Worm (Caenorhabditis elegans): ENCODE measurements around the gene fbxb-77.

Gene fbxb-77

DNA sequence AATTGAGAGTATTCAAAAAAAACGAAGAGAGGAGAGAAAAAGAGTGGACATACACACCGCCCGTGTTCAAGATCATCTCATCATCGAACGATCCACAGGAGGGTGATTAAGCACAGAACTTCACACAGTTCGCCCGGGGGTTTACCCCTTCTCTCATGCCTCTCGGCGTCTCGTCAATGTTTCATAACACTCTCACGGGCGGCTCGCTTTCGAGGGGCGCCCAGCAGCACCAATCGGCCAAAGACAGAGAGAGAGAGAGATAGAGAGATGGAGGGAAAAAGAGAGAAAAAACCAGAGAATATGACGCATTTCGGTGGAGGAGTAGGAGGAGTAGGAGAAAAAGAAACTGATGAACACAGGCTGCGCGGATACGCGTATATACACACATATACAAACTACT lies 50.8 kb downstream of the fbxb-77 start (continued):
- no peak for TF ChIP-seq ceh-28 (tag; optimal IDR thresholded peaks at IDR 0.05)
